Worm (Caenorhabditis elegans) whole organism, midembryonic: Measurements from ENCODE around the gene pyt-1.

Experiments
- T22C8.4 ChIP-seq: fragments of 200-800 bp; sonication (Bioruptor generic); IDR thresholded peaks from 2 replicates; pipeline ENCODE4 v1.3.6; 2022; ENCODE audit warnings: missing genetic modification characterization, missing compliant biosample characterization
- cog-1 ChIP-seq: sonication (generic microtip); optimal IDR thresholded peaks from 2 replicates; lab custom pipeline; 2016; ENCODE audit warnings: missing genetic modification characterization, missing compliant biosample characterization
- flt-1 ChIP-seq: fragments of 200-800 bp; sonication (Bioruptor generic); IDR thresholded peaks from 2 replicates; pipeline ENCODE4 v1.3.6; 2022; ENCODE audit warnings: missing genetic modification characterization, missing compliant biosample characterization
- ref-1 ChIP-seq: fragments of 200-800 bp; sonication (Bioruptor generic); conservative IDR thresholded peaks from 2 replicates; pipeline ENCODE4 v1.3.6; 2022; ENCODE audit warnings: missing genetic modification reagents, missing genetic modification characterization, missing compliant biosample characterization
- tab-1 ChIP-seq: fragments of 200-800 bp; sonication (Bioruptor generic); IDR thresholded peaks from 2 replicates; pipeline ENCODE4 v1.3.6; 2022; ENCODE audit warnings: missing genetic modification characterization, missing compliant biosample characterization

DNA sequence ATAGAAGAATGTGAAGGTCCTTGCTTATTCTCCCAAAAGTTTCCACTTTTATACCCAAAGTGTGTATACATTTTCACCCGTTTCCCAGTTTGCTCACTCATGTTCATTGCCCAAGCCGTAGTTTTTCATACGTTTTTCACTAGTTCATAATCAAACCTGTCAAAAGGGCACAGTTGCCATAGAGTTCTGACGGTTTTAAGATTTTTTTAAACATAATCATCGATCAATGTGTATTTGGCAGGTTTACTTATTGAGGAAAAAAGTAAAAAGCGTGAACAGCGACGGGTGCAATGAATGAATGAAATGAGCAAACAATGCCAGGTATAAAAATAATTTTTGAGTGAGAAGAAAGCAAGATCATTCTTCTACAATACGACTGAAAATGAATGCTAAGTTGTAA is 7.8 kb downstream of the pyt-1 start, which contains the start of the genes fipr-5 and fipr-9:
- TF ChIP-seq ref-1 (no peak), flt-1 (no peak), T22C8.4 (no peak), tab-1 (GFP tag; lab: Robert Waterston, UW) (no peak), cog-1 (tag; lab: Kevin White, UChicago) (no peak)
